Fruit fly (Drosophila melanogaster): ENCODE data around the gene Try29F.

dm6 chr2L:8956336-8956726 is 42.0 kb upstream of the Try29F start:
- TF ChIP-seq fkh (GFP tag; optimal IDR thresholded peaks at IDR 0.05) (no peak), svp (GFP tag) (peak; percentile 53), Smox (GFP tag; optimal IDR thresholded peaks at IDR 0.05) (no peak), Blimp-1 (GFP tag; optimal IDR thresholded peaks at IDR 0.05) (no peak), CG16779 (tag; optimal IDR thresholded peaks at IDR 0.05) (no peak), dac (GFP tag; optimal IDR thresholded peaks at IDR 0.05) (no peak), CG8119 (GFP tag; IDR thresholded peaks at IDR 0.05) (no peak), achi (GFP tag; optimal IDR thresholded peaks at IDR 0.05) (no peak), Sox102F (GFP tag; optimal IDR thresholded peaks at IDR 0.05) (no peak), CG6792 (GFP tag; optimal IDR thresholded peaks at IDR 0.05) (no peak), CG6163 (GFP tag; IDR thresholded peaks at IDR 0.05) (no peak)
